Fruit fly (Drosophila melanogaster): ENCODE results near the gene D.

dm6 chr3L:14161951-14162350, 16.5 kb downstream of the D start:
- TF ChIP-seq CTCF (optimal IDR thresholded peaks at IDR 0.05) (no peak), CG8478 (optimal IDR thresholded peaks at IDR 0.05) (no peak)

All from S2 (cell line).